Worm (Caenorhabditis elegans): ENCODE results near the gene ced-6.

- TF ChIP-seq lin-39 (tag; optimal IDR thresholded peaks at IDR 0.05) (no peak), ztf-11 (tag; optimal IDR thresholded peaks at IDR 0.05) (no peak), pqm-1 (tag; optimal IDR thresholded peaks at IDR 0.05) (no peak)
Measured at ce11 chrIII:5584647-5585046, 10.9 kb upstream of the ced-6 start, which contains the start of gene F56D2.3.

Data from whole organism, L4 larva.